Worm (Caenorhabditis elegans): ENCODE measurements around the gene cup-4.

ce11 chrIII:7835684-7836083 lies 30.6 kb upstream of the cup-4 start:
- no peak for TF ChIP-seq pes-1 (GFP tag; IDR thresholded peaks at IDR 0.05)
- TF ChIP-seq ceh-13 (GFP tag; optimal IDR thresholded peaks at IDR 0.05): no peak
- TF ChIP-seq ets-7 (tag; optimal IDR thresholded peaks at IDR 0.05): no peak
- no peak for TF ChIP-seq ama-1 (optimal IDR thresholded peaks at IDR 0.05)
- TF ChIP-seq flt-1 (GFP tag; IDR thresholded peaks at IDR 0.05): no peak
- TF ChIP-seq hmbx-1 (tag; optimal IDR thresholded peaks at IDR 0.05): no peak
